Worm (Caenorhabditis elegans) whole organism, young adult: Measurements from ENCODE around the gene ZK829.7.

Experiments used
- B0035.1 ChIP-seq: sonication (generic microtip); optimal IDR thresholded peaks from 2 replicates; lab custom pipeline; 2016; ENCODE audit warnings: missing genetic modification characterization, mild to moderate bottlenecking, missing compliant biosample characterization, missing genotype, missing genetic modification reagents
- C06A6.2 ChIP-seq: fragments of 200-800 bp; sonication (Bioruptor generic); conservative IDR thresholded peaks from 2 replicates; pipeline ENCODE4 v1.3.6; 2022; ENCODE audit warnings: missing genetic modification characterization, missing compliant biosample characterization
- F22D6.2 ChIP-seq: sonication (generic microtip); optimal IDR thresholded peaks from 2 replicates; lab custom pipeline; 2016; ENCODE audit warnings: mild to moderate bottlenecking, missing genetic modification characterization, missing compliant biosample characterization
- F49E8.2 ChIP-seq: sonication (generic microtip); optimal IDR thresholded peaks from 3 replicates; lab custom pipeline; 2017; ENCODE audit warnings: missing genetic modification characterization, mild to moderate bottlenecking, missing compliant biosample characterization, antibody characterized with exemption, moderate library complexity; ENCODE audit not compliant: insufficient read depth
- F52B5.7 ChIP-seq: sonication (generic microtip); optimal IDR thresholded peaks from 2 replicates; lab custom pipeline; 2016; ENCODE audit warnings: mild to moderate bottlenecking, missing genetic modification characterization, missing compliant biosample characterization
- K11D2.4 ChIP-seq: fragments of 200-800 bp; sonication (Bioruptor generic); IDR thresholded peaks from 2 replicates; pipeline ENCODE4 v1.3.6; 2022; ENCODE audit warnings: missing genetic modification reagents, missing genetic modification characterization, missing compliant biosample characterization
- K12H6.12 ChIP-seq: fragments of 200-800 bp; sonication (Bioruptor generic); optimal IDR thresholded peaks from 2 replicates; lab custom pipeline; 2018; ENCODE audit warnings: mild to moderate bottlenecking, missing genetic modification characterization, missing compliant biosample characterization
- T26A5.8 ChIP-seq: sonication (generic microtip); optimal IDR thresholded peaks from 2 replicates; lab custom pipeline; 2016; ENCODE audit warnings: missing genetic modification characterization, missing compliant biosample characterization
- Y67H2A.10 ChIP-seq: fragments of 200-800 bp; sonication (Bioruptor generic); conservative IDR thresholded peaks from 2 replicates; pipeline ENCODE4 v1.3.6; 2022; ENCODE audit warnings: missing genetic modification reagents, missing genetic modification characterization, missing compliant biosample characterization
- Y95B8A.8 ChIP-seq: fragments of 200-800 bp; sonication (Bioruptor generic); IDR thresholded peaks from 2 replicates; pipeline ENCODE4 v1.3.6; 2022; ENCODE audit warnings: missing genetic modification reagents, missing genetic modification characterization, missing compliant biosample characterization
- akir-1 ChIP-seq: fragments of 200-800 bp; sonication (Bioruptor generic); optimal IDR thresholded peaks from 2 replicates; lab custom pipeline; 2018; ENCODE audit warnings: mild to moderate bottlenecking, missing genetic modification characterization, moderate library complexity, missing compliant biosample characterization
- aptf-3 ChIP-seq: fragments of 200-800 bp; sonication (Bioruptor generic); IDR thresholded peaks from 2 replicates; pipeline ENCODE4 v1.3.6; 2022; ENCODE audit warnings: missing genetic modification characterization, missing compliant biosample characterization
- atf-7 ChIP-seq: sonication (generic microtip); optimal IDR thresholded peaks from 2 replicates; lab custom pipeline; 2017; ENCODE audit warnings: mild to moderate bottlenecking, missing genetic modification characterization, missing compliant biosample characterization
- athp-1 ChIP-seq: sonication (generic microtip); optimal IDR thresholded peaks from 2 replicates; lab custom pipeline; 2017; ENCODE audit warnings: mild to moderate bottlenecking, missing genetic modification characterization, missing compliant biosample characterization
- attf-5 ChIP-seq: fragments of 200-800 bp; sonication (Bioruptor generic); optimal IDR thresholded peaks from 2 replicates; lab custom pipeline; 2018; ENCODE audit warnings: mild to moderate bottlenecking, missing genetic modification characterization, missing compliant biosample characterization
- ccch-3 ChIP-seq: fragments of 200-800 bp; sonication (Bioruptor generic); optimal IDR thresholded peaks from 2 replicates; lab custom pipeline; 2018; ENCODE audit warnings: mild to moderate bottlenecking, missing genetic modification characterization, missing compliant biosample characterization
- cebp-1 ChIP-seq, 2 experiments: fragments of 200-800 bp in 1 of 2; sonication (Bioruptor generic) in 1 of 2; sonication (generic microtip) in 1 of 2; IDR thresholded peaks in 1 of 2; optimal IDR thresholded peaks in 1 of 2; 2 replicates each; pipeline versions ENCODE4 v1.3.6 to Lab custom; 2017 to 2022; ENCODE audit warnings: missing compliant biosample characterization in 2 of 2, missing genetic modification characterization in 2 of 2, mild to moderate bottlenecking in 1 of 2, missing genetic modification reagents in 1 of 2, moderate library complexity in 1 of 2
- cebp-2 ChIP-seq: fragments of 200-800 bp; sonication (Bioruptor generic); IDR thresholded peaks from 2 replicates; pipeline ENCODE4 v1.3.6; 2022; ENCODE audit warnings: missing genetic modification characterization, missing compliant biosample characterization
- ceh-27 ChIP-seq: fragments of 200-800 bp; sonication (Bioruptor generic); optimal IDR thresholded peaks from 2 replicates; lab custom pipeline; 2018; ENCODE audit warnings: mild to moderate bottlenecking, missing genetic modification characterization, moderate library complexity, missing compliant biosample characterization
- die-1 ChIP-seq: sonication (generic microtip); optimal IDR thresholded peaks from 2 replicates; lab custom pipeline; 2016; ENCODE audit warnings: missing genotype, mild to moderate bottlenecking, missing genetic modification characterization, missing compliant biosample characterization
- dox-1 ChIP-seq: fragments of 200-800 bp; sonication (Bioruptor generic); IDR thresholded peaks from 2 replicates; pipeline ENCODE4 v1.3.6; 2022; ENCODE audit warnings: missing genetic modification reagents, missing genetic modification characterization, missing compliant biosample characterization
- egl-44 ChIP-seq: fragments of 200-800 bp; sonication (Bioruptor generic); IDR thresholded peaks from 2 replicates; pipeline ENCODE4 v1.3.6; 2022; ENCODE audit warnings: missing genetic modification reagents, missing genetic modification characterization, missing compliant biosample characterization
- egrh-3 ChIP-seq: fragments of 200-800 bp; sonication (Bioruptor generic); IDR thresholded peaks from 2 replicates; pipeline ENCODE4 v1.3.6; 2022; ENCODE audit warnings: missing genetic modification reagents, missing genetic modification characterization, missing compliant biosample characterization
- ekl-4 ChIP-seq: fragments of 200-800 bp; sonication (Bioruptor generic); IDR thresholded peaks from 2 replicates; pipeline ENCODE4 v1.3.6; 2022; ENCODE audit warnings: missing genetic modification reagents, missing genetic modification characterization, missing compliant biosample characterization
- ets-4 ChIP-seq: fragments of 200-800 bp; sonication (Bioruptor generic); optimal IDR thresholded peaks from 2 replicates; lab custom pipeline; 2018; ENCODE audit warnings: mild to moderate bottlenecking, missing genetic modification characterization, missing compliant biosample characterization
- him-1 ChIP-seq: sonication (generic microtip); optimal IDR thresholded peaks from 2 replicates; lab custom pipeline; 2016; ENCODE audit warnings: missing genotype, missing genetic modification reagents, missing genetic modification characterization, missing compliant biosample characterization
- hsf-1 ChIP-seq: fragments of 200-800 bp; sonication (Bioruptor generic); IDR thresholded peaks from 2 replicates; pipeline ENCODE4 v1.3.6; 2022; ENCODE audit warnings: missing genetic modification reagents, missing genetic modification characterization, missing compliant biosample characterization
- lag-1 ChIP-seq: fragments of 200-800 bp; sonication (Bioruptor generic); IDR thresholded peaks from 2 replicates; pipeline ENCODE4 v1.3.6; 2022; ENCODE audit warnings: missing genetic modification reagents, missing genetic modification characterization, missing compliant biosample characterization
- let-526 ChIP-seq: fragments of 200-800 bp; sonication (Bioruptor generic); IDR thresholded peaks from 2 replicates; pipeline ENCODE4 v1.3.6; 2022; ENCODE audit warnings: missing genetic modification reagents, missing genetic modification characterization, missing compliant biosample characterization
- lin-54 ChIP-seq: fragments of 200-800 bp; sonication (Bioruptor generic); optimal IDR thresholded peaks from 2 replicates; lab custom pipeline; 2018; ENCODE audit warnings: mild to moderate bottlenecking, missing genetic modification characterization, missing compliant biosample characterization
- lir-1 ChIP-seq: fragments of 200-800 bp; sonication (Bioruptor generic); conservative IDR thresholded peaks from 2 replicates; pipeline ENCODE4 v1.3.6; 2022; ENCODE audit warnings: missing genetic modification reagents, missing genetic modification characterization, missing compliant biosample characterization
- lsy-27 ChIP-seq: sonication (generic microtip); optimal IDR thresholded peaks from 2 replicates; lab custom pipeline; 2017; ENCODE audit warnings: missing genetic modification characterization, mild to moderate bottlenecking, missing compliant biosample characterization, antibody characterized with exemption, missing genotype, borderline replicate concordance; ENCODE audit not compliant: insufficient read depth
- mes-4 ChIP-seq: sonication (generic microtip); optimal IDR thresholded peaks from 2 replicates; lab custom pipeline; 2016; ENCODE audit warnings: missing genotype, missing genetic modification characterization, missing compliant biosample characterization
- repo-1 ChIP-seq: sonication (generic microtip); optimal IDR thresholded peaks from 2 replicates; lab custom pipeline; 2017; ENCODE audit warnings: mild to moderate bottlenecking, missing genetic modification characterization, missing compliant biosample characterization
- sdz-38 ChIP-seq: sonication (generic microtip); optimal IDR thresholded peaks from 2 replicates; lab custom pipeline; 2016; ENCODE audit warnings: missing genotype, missing genetic modification characterization, missing compliant biosample characterization
- sea-2 ChIP-seq: fragments of 200-800 bp; sonication (Bioruptor generic); IDR thresholded peaks from 2 replicates; pipeline ENCODE4 v1.3.6; 2022; ENCODE audit warnings: missing genetic modification characterization, missing compliant biosample characterization
- snpc-3.4 ChIP-seq: sonication (generic microtip); optimal IDR thresholded peaks from 2 replicates; lab custom pipeline; 2017; ENCODE audit warnings: missing genetic modification characterization, mild to moderate bottlenecking, missing compliant biosample characterization, antibody characterized with exemption, moderate library complexity, missing genotype, missing genetic modification reagents
- snpc-4 ChIP-seq, 5 experiments: fragments of 150-350 bp in 1 of 5; sonication (generic microtip) in 4 of 5; optimal IDR thresholded peaks; 2 replicates each; lab custom pipeline; 2014 to 2018; ENCODE audit warnings: missing genetic modification characterization in 5 of 5, missing biosample characterization in 3 of 5, antibody characterized with exemption in 2 of 5, mild to moderate bottlenecking in 2 of 5, missing compliant biosample characterization in 2 of 5, missing genotype in 2 of 5, moderate library complexity in 2 of 5, missing genetic modification reagents in 1 of 5
- tbp1 ChIP-seq: fragments of 200-800 bp; sonication (Bioruptor generic); optimal IDR thresholded peaks from 2 replicates; lab custom pipeline; 2018; ENCODE audit warnings: mild to moderate bottlenecking, missing genetic modification characterization, missing compliant biosample characterization
- tlf-1 ChIP-seq: fragments of 200-800 bp; sonication (Bioruptor generic); optimal IDR thresholded peaks from 2 replicates; lab custom pipeline; 2018; ENCODE audit warnings: mild to moderate bottlenecking, missing genetic modification characterization, missing compliant biosample characterization
- zfh-2 ChIP-seq: fragments of 200-800 bp; sonication (Bioruptor generic); conservative IDR thresholded peaks from 2 replicates; pipeline ENCODE4 v1.3.6; 2022; ENCODE audit warnings: missing genetic modification reagents, missing genetic modification characterization, missing compliant biosample characterization
- ztf-18 ChIP-seq: sonication (generic microtip); optimal IDR thresholded peaks from 2 replicates; lab custom pipeline; 2016; ENCODE audit warnings: missing genotype, mild to moderate bottlenecking, missing genetic modification characterization, missing compliant biosample characterization
- ztf-22 ChIP-seq: fragments of 200-800 bp; sonication (Bioruptor generic); optimal IDR thresholded peaks from 2 replicates; lab custom pipeline; 2018; ENCODE audit warnings: mild to moderate bottlenecking, missing genetic modification characterization, moderate library complexity, missing compliant biosample characterization
- ztf-3 ChIP-seq: fragments of 200-800 bp; sonication (Bioruptor generic); optimal IDR thresholded peaks from 2 replicates; lab custom pipeline; 2018; ENCODE audit warnings: mild to moderate bottlenecking, missing genetic modification characterization, missing compliant biosample characterization

The ZK829.7 gene

DNA sequence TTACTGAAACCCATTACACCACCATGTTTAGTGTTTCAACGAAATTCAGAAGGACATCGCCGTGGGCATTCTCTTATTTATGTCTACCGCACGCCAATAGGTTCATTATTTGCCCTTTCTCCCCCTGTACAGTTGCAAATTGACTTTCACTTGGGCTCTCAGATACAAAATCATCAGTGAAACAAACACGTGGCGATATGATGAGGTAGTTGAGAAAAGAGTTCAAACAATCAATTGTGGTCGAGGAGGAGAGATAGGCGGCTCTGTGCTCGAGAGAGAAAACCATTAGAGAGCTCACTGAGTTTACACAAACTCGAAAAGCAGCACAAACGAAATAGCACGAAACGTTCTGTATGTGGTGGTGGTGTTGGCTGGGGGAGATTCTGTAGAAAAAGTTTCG, 4.3 kb downstream of the ZK829.7 start (continued):
- TF ChIP-seq lsy-27 (tag; lab: Kevin White, UChicago) (no peak), F52B5.7 (tag; lab: Kevin White, UChicago) (no peak), cebp-2 (GFP tag; lab: Robert Waterston, UW) (no peak), T26A5.8 (tag; lab: Kevin White, UChicago) (no peak), C06A6.2 (GFP tag; lab: Robert Waterston, UW) (no peak), ccch-3 (GFP tag; lab: Kevin White, UChicago) (no peak), B0035.1 (tag; lab: Kevin White, UChicago) (no peak), cebp-1 (GFP tag; IDR thresholded peaks at IDR 0.05; lab: Robert Waterston, UW) (no peak), cebp-1 (tag; optimal IDR thresholded peaks at IDR 0.05; lab: Kevin White, UChicago) (peak; percentile 18)

- TF ChIP-seq Y67H2A.10 (GFP tag; lab: Robert Waterston, UW): 0 out of 2 replicates have a peak, but pooled peaks have one; percentile 10
- peak; percentile 32 for TF ChIP-seq akir-1
- TF ChIP-seq F22D6.2: peak; percentile 80
- TF ChIP-seq ztf-18 (tag; lab: Kevin White, UChicago): peak; percentile 41
- TF ChIP-seq die-1: peak; percentile 82
- TF ChIP-seq egl-44 (GFP tag; lab: Robert Waterston, UW): peak; percentile 90
- TF ChIP-seq athp-1 (tag; lab: Kevin White, UChicago): peak; percentile 49
- TF ChIP-seq lir-1 (GFP tag; lab: Robert Waterston, UW): 0 out of 2 replicates have a peak, but pooled peaks have one; percentile 47
- TF ChIP-seq K11D2.4: peak; percentile 93
- TF ChIP-seq repo-1: peak; percentile 45
- TF ChIP-seq snpc-3.4 (tag; lab: Kevin White, UChicago): no peak
- TF ChIP-seq egrh-3 (GFP tag; lab: Robert Waterston, UW): peak; percentile 29; the same call in 1 of the 2 replicates
- peak; percentile 93 for TF ChIP-seq attf-5 (GFP tag; lab: Kevin White, UChicago)
- peak; percentile 16 for TF ChIP-seq ets-4
- TF ChIP-seq aptf-3 (GFP tag; lab: Robert Waterston, UW): no peak
- TF ChIP-seq him-1 (tag; lab: Kevin White, UChicago): no peak
- TF ChIP-seq K12H6.12 (tag; lab: Kevin White, UChicago): peak; percentile 82
- peak; percentile 40 for TF ChIP-seq lin-54 (GFP tag; lab: Kevin White, UChicago)
- no peak for TF ChIP-seq mes-4 (tag; lab: Kevin White, UChicago)
- TF ChIP-seq atf-7 (tag; lab: Kevin White, UChicago): peak; percentile 93
- peak; percentile 92 for TF ChIP-seq zfh-2 (GFP tag; lab: Robert Waterston, UW)
- TF ChIP-seq ccch-3 (GFP tag; lab: Kevin White, UChicago): no peak
- TF ChIP-seq ztf-3 (GFP tag; lab: Kevin White, UChicago): peak; percentile 70
- TF ChIP-seq tlf-1 (GFP tag; lab: Kevin White, UChicago): peak; percentile 71
- peak; percentile 36; the same call in 1 of the 2 replicates for TF ChIP-seq sea-2 (GFP tag; lab: Robert Waterston, UW)
- no peak for TF ChIP-seq Y95B8A.8 (GFP tag; lab: Robert Waterston, UW)
- peak; percentile 74; the same call in 1 of the 2 replicates for TF ChIP-seq let-526 (GFP tag; lab: Robert Waterston, UW)
- TF ChIP-seq ztf-22: peak; percentile 91
- peak; percentile 66 for TF ChIP-seq ceh-27
- TF ChIP-seq hsf-1 (GFP tag; lab: Robert Waterston, UW): peak; percentile 77
- TF ChIP-seq tbp1 (GFP tag; lab: Kevin White, UChicago): peak; percentile 64
- TF ChIP-seq lag-1 (GFP tag; lab: Robert Waterston, UW): no peak
- TF ChIP-seq F49E8.2: no peak
- peak; percentile 87 for TF ChIP-seq C06A6.2 (GFP tag; lab: Robert Waterston, UW)
- peak; percentile 67 for TF ChIP-seq cebp-1 (GFP tag; IDR thresholded peaks at IDR 0.05; lab: Robert Waterston, UW)
- TF ChIP-seq cebp-1 (tag; optimal IDR thresholded peaks at IDR 0.05; lab: Kevin White, UChicago): peak; percentile 86
- no peak for TF ChIP-seq sdz-38 (tag; lab: Kevin White, UChicago)
- TF ChIP-seq dox-1 (GFP tag; lab: Robert Waterston, UW): peak; percentile 71
- peak; percentile 75; the same call in 1 of the 2 replicates for TF ChIP-seq ekl-4 (GFP tag; lab: Robert Waterston, UW)
- TF ChIP-seq snpc-4 (GFP tag; optimal IDR thresholded peaks at IDR 0.05; lab: Kevin White, UChicago): no peak
- TF ChIP-seq snpc-4 (tag; optimal IDR thresholded peaks at IDR 0.05; lab: Kevin White, UChicago): peak in 1 of 4 experiments; percentile 44
These were observed 4.9 kb downstream of the ZK829.7 start for ce11 chrIV:11956387-11956786.
